Fruit fly (Drosophila melanogaster) whole organism, embryonic: ENCODE data around the gene CG43800.

Source experiments
- ATbp ChIP-seq: fragments of 200-800 bp; sonication (Bioruptor generic); optimal IDR thresholded peaks from 2 replicates; lab custom pipeline; 2017; ENCODE audit warnings: missing biosample characterization, mild to moderate bottlenecking, missing genetic modification characterization, missing genetic modification reagents
- Ada2b ChIP-seq: fragments of 200-800 bp; sonication (Bioruptor generic); IDR thresholded peaks from 2 replicates; pipeline ENCODE4 v1.3.6; 2022; ENCODE audit warnings: missing biosample characterization, missing genetic modification characterization
- C15 ChIP-seq: fragments of 200-800 bp; sonication (Bioruptor generic); IDR thresholded peaks from 3 replicates; pipeline ENCODE4 v1.3.6; 2022; ENCODE audit warnings: missing biosample characterization, missing genetic modification characterization
- CG11456 ChIP-seq: fragments of 200-800 bp; sonication (Bioruptor generic); IDR thresholded peaks from 3 replicates; pipeline ENCODE4 v1.3.6; 2022; ENCODE audit warnings: missing biosample characterization, missing genetic modification characterization
- CG12236 ChIP-seq: fragments of 200-800 bp; sonication (Bioruptor generic); optimal IDR thresholded peaks from 2 replicates; lab custom pipeline; 2016; ENCODE audit warnings: missing biosample characterization, missing genetic modification characterization
- CG12391 ChIP-seq: fragments of 200-800 bp; sonication (Bioruptor generic); optimal IDR thresholded peaks from 3 replicates; lab custom pipeline; 2018; ENCODE audit warnings: missing biosample characterization, mild to moderate bottlenecking, missing genetic modification characterization, moderate library complexity
- CG12659 ChIP-seq: fragments of 200-800 bp; sonication (Bioruptor generic); optimal IDR thresholded peaks from 3 replicates; lab custom pipeline; 2017; ENCODE audit warnings: mild to moderate bottlenecking, missing biosample characterization, missing genetic modification reagents, missing genetic modification characterization
- CG12769 ChIP-seq: fragments of 200-800 bp; sonication (Bioruptor generic); optimal IDR thresholded peaks from 2 replicates; lab custom pipeline; 2019; ENCODE audit warnings: missing biosample characterization, mild to moderate bottlenecking, missing genetic modification characterization, moderate library complexity
- CG13624 ChIP-seq: fragments of 200-800 bp; sonication (Bioruptor generic); optimal IDR thresholded peaks from 2 replicates; lab custom pipeline; 2016; ENCODE audit warnings: missing biosample characterization, missing genetic modification characterization
- CG14050 ChIP-seq: fragments of 200-800 bp; sonication (Bioruptor generic); IDR thresholded peaks from 3 replicates; pipeline ENCODE4 v1.3.6; 2022; ENCODE audit warnings: missing biosample characterization, missing genetic modification characterization
- CG1602 ChIP-seq: fragments of 200-800 bp; sonication (Bioruptor generic); optimal IDR thresholded peaks from 3 replicates; lab custom pipeline; 2016; ENCODE audit warnings: missing biosample characterization, missing genetic modification characterization
- CG17385 ChIP-seq: fragments of 200-800 bp; sonication (Bioruptor generic); optimal IDR thresholded peaks from 3 replicates; lab custom pipeline; 2018; ENCODE audit warnings: missing biosample characterization, mild to moderate bottlenecking, missing genetic modification characterization
- CG3065 ChIP-seq: fragments of 200-800 bp; sonication (Bioruptor generic); optimal IDR thresholded peaks from 2 replicates; lab custom pipeline; 2016; ENCODE audit warnings: missing biosample characterization, missing genetic modification characterization
- CG32532 ChIP-seq: fragments of 200-800 bp; sonication (Bioruptor generic); IDR thresholded peaks from 2 replicates; pipeline ENCODE4 v1.3.6; 2022; ENCODE audit warnings: missing biosample characterization, missing genetic modification characterization
- CG32772 ChIP-seq: fragments of 200-800 bp; sonication (Bioruptor generic); IDR thresholded peaks from 2 replicates; pipeline ENCODE4 v1.3.6; 2022; ENCODE audit warnings: missing biosample characterization, missing genetic modification characterization
- CG33557 ChIP-seq: fragments of 200-800 bp; sonication (Bioruptor generic); optimal IDR thresholded peaks from 2 replicates; lab custom pipeline; 2019; ENCODE audit warnings: missing biosample characterization, mild to moderate bottlenecking, missing genetic modification characterization, moderate library complexity
- CG6765 ChIP-seq: fragments of 200-800 bp; sonication (Bioruptor generic); optimal IDR thresholded peaks from 3 replicates; lab custom pipeline; 2017; ENCODE audit warnings: missing biosample characterization, mild to moderate bottlenecking, missing genetic modification characterization
- Dll ChIP-seq: fragments of 200-800 bp; sonication (Bioruptor generic); IDR thresholded peaks from 4 replicates; pipeline ENCODE4 v1.3.6; 2022; ENCODE audit warnings: missing biosample characterization, missing genetic modification characterization; ENCODE audit not compliant: partially characterized antibody
- E2f1 ChIP-seq: fragments of 200-800 bp; sonication (Bioruptor generic); IDR thresholded peaks from 2 replicates; pipeline ENCODE4 v1.3.6; 2022; ENCODE audit warnings: missing biosample characterization, missing genetic modification characterization
- Eip74EF ChIP-seq, 2 experiments: fragments of 200-800 bp in 1 of 2; fragments of >200 bp in 1 of 2; sonication (Bioruptor generic) in 1 of 2; optimal IDR thresholded peaks; 2 replicates each; lab custom pipeline; 2017 to 2019; ENCODE audit warnings: missing biosample characterization in 2 of 2, missing genetic modification characterization in 2 of 2, mild to moderate bottlenecking in 1 of 2, moderate library complexity in 1 of 2
- Gug ChIP-seq: fragments of 200-800 bp; sonication (Bioruptor generic); IDR thresholded peaks from 4 replicates; pipeline ENCODE4 v1.3.6; 2022; ENCODE audit warnings: missing biosample characterization, missing genetic modification characterization
- HLH4C ChIP-seq: fragments of 200-800 bp; sonication (Bioruptor generic); IDR thresholded peaks from 3 replicates; pipeline ENCODE4 v1.3.6; 2022; ENCODE audit warnings: missing biosample characterization, missing genetic modification characterization; ENCODE audit not compliant: partially characterized antibody
- Hmr ChIP-seq: fragments of 200-800 bp; sonication (Bioruptor generic); optimal IDR thresholded peaks from 3 replicates; lab custom pipeline; 2017; ENCODE audit warnings: mild to moderate bottlenecking, missing biosample characterization, missing genetic modification reagents, missing genetic modification characterization
- Hr51 ChIP-seq, 2 experiments: fragments of 200-800 bp; sonication (Bioruptor generic); optimal IDR thresholded peaks; 2 replicates in 1 of 2; 3 replicates in 1 of 2; lab custom pipeline; 2016 to 2018; ENCODE audit warnings: missing biosample characterization in 2 of 2, missing genetic modification characterization in 2 of 2, mild to moderate bottlenecking in 1 of 2, moderate library complexity in 1 of 2
- Hr78 ChIP-seq, 2 experiments: fragments of 200-800 bp in 1 of 2; fragments of >200 bp in 1 of 2; sonication (Bioruptor generic) in 1 of 2; optimal IDR thresholded peaks; 2 replicates each; lab custom pipeline; 2017 to 2019; ENCODE audit warnings: missing biosample characterization in 2 of 2, missing genetic modification characterization in 2 of 2, mild to moderate bottlenecking in 1 of 2, moderate library complexity in 1 of 2
- Lhr ChIP-seq: fragments of 200-800 bp; sonication (Bioruptor generic); optimal IDR thresholded peaks from 3 replicates; lab custom pipeline; 2017; ENCODE audit warnings: mild to moderate bottlenecking, missing biosample characterization, missing genetic modification reagents, missing genetic modification characterization
- Mad ChIP-seq: fragments of 200-800 bp; sonication (Bioruptor generic); optimal IDR thresholded peaks from 2 replicates; lab custom pipeline; 2016; ENCODE audit warnings: missing biosample characterization, missing genetic modification characterization
- Med ChIP-seq: fragments of 200-800 bp; sonication (Bioruptor generic); peaks from one replicate; lab custom pipeline; 2016; ENCODE audit warnings: missing biosample characterization, missing genetic modification characterization, mild to moderate bottlenecking, inconsistent platforms, moderate library complexity
- Sin3A ChIP-seq: fragments of >200 bp; optimal IDR thresholded peaks from 2 replicates; lab custom pipeline; 2018
- al ChIP-seq: fragments of 200-800 bp; sonication (Bioruptor generic); IDR thresholded peaks from 2 replicates; pipeline ENCODE4 v1.3.6; 2022; ENCODE audit warnings: missing biosample characterization, missing genetic modification characterization
- bcd ChIP-seq: fragments of 200-800 bp; sonication (Bioruptor generic); optimal IDR thresholded peaks from 2 replicates; lab custom pipeline; 2017; ENCODE audit warnings: missing biosample characterization, mild to moderate bottlenecking, missing genetic modification characterization
- cato ChIP-seq: fragments of 200-800 bp; sonication (Bioruptor generic); optimal IDR thresholded peaks from 2 replicates; lab custom pipeline; 2016; ENCODE audit warnings: missing biosample characterization, missing genetic modification characterization, borderline replicate concordance
- croc ChIP-seq: fragments of 200-800 bp; sonication (Bioruptor generic); conservative IDR thresholded peaks from 3 replicates; pipeline ENCODE4 v1.3.6; 2022; ENCODE audit warnings: missing biosample characterization, missing genetic modification characterization
- dysf ChIP-seq: fragments of 200-800 bp; sonication (Bioruptor generic); IDR thresholded peaks from 3 replicates; pipeline ENCODE4 v1.3.6; 2022; ENCODE audit warnings: missing biosample characterization, missing genetic modification characterization
- emc ChIP-seq: fragments of 200-800 bp; sonication (Bioruptor generic); optimal IDR thresholded peaks from 2 replicates; lab custom pipeline; 2016; ENCODE audit warnings: missing biosample characterization, missing genetic modification characterization
- fd3F ChIP-seq: fragments of 200-800 bp; sonication (Bioruptor generic); optimal IDR thresholded peaks from 2 replicates; lab custom pipeline; 2018; ENCODE audit warnings: missing biosample characterization, mild to moderate bottlenecking, missing genetic modification characterization, moderate library complexity
- fd64A ChIP-seq: fragments of 200-800 bp; sonication (Bioruptor generic); optimal IDR thresholded peaks from 3 replicates; lab custom pipeline; 2018; ENCODE audit warnings: missing biosample characterization, mild to moderate bottlenecking, missing genetic modification characterization
- fd96Cb ChIP-seq: fragments of 200-800 bp; sonication (Bioruptor generic); optimal IDR thresholded peaks from 2 replicates; lab custom pipeline; 2018; ENCODE audit warnings: missing biosample characterization, mild to moderate bottlenecking, missing genetic modification characterization, moderate library complexity
- lola ChIP-seq, 3 experiments: fragments of >200 bp in 2 of 3; fragments of 200-800 bp in 1 of 3; sonication (Bioruptor generic) in 1 of 3; optimal IDR thresholded peaks; 2 replicates each; lab custom pipeline; 2017 to 2019; ENCODE audit warnings: missing biosample characterization in 3 of 3, missing genetic modification characterization in 3 of 3, mild to moderate bottlenecking in 1 of 3, moderate library complexity in 1 of 3
- mld ChIP-seq: fragments of 200-800 bp; sonication (Bioruptor generic); IDR thresholded peaks from 3 replicates; pipeline ENCODE4 v1.3.6; 2022; ENCODE audit warnings: missing biosample characterization, missing genetic modification characterization; ENCODE audit not compliant: partially characterized antibody
- onecut ChIP-seq: fragments of 200-800 bp; sonication (Bioruptor generic); IDR thresholded peaks from 2 replicates; pipeline ENCODE4 v1.3.6; 2022; ENCODE audit warnings: missing biosample characterization, missing genetic modification characterization
- row ChIP-seq: fragments of 200-800 bp; sonication (Bioruptor generic); IDR thresholded peaks from 3 replicates; pipeline ENCODE4 v1.3.6; 2022; ENCODE audit warnings: missing biosample characterization, missing genetic modification characterization
- sens ChIP-seq: fragments of 200-800 bp; sonication (Bioruptor generic); peaks from one replicate; lab custom pipeline; 2016; ENCODE audit warnings: missing biosample characterization, missing genetic modification characterization
- sisA ChIP-seq: fragments of 200-800 bp; sonication (Bioruptor generic); IDR thresholded peaks from 2 replicates; pipeline ENCODE4 v1.3.6; 2022; ENCODE audit warnings: missing biosample characterization, missing genetic modification characterization
- sna ChIP-seq: fragments of 200-800 bp; sonication (Bioruptor generic); IDR thresholded peaks from 2 replicates; pipeline ENCODE4 v1.3.6; 2022; ENCODE audit warnings: missing biosample characterization, missing genetic modification characterization; ENCODE audit not compliant: partially characterized antibody
- sqz ChIP-seq: fragments of 200-800 bp; sonication (Bioruptor generic); optimal IDR thresholded peaks from 3 replicates; lab custom pipeline; 2018; ENCODE audit warnings: missing biosample characterization, mild to moderate bottlenecking, missing genetic modification characterization
- unpg ChIP-seq: fragments of 200-800 bp; sonication (Bioruptor generic); optimal IDR thresholded peaks from 3 replicates; lab custom pipeline; 2018; ENCODE audit warnings: missing biosample characterization, mild to moderate bottlenecking, missing genetic modification characterization, moderate library complexity

Gene CG43800

dm6 chr2L:7199635-7200110 is 32.9 kb downstream of the CG43800 start (continued):
- TF ChIP-seq CG12659 (GFP tag; lab: Kevin White, UChicago) = no peak
- no peak for TF ChIP-seq CG14050
- TF ChIP-seq al = no peak
- TF ChIP-seq Lhr (GFP tag; lab: Kevin White, UChicago) = no peak
- TF ChIP-seq CG12391 (tag; lab: Kevin White, UChicago) = no peak
- no peak for TF ChIP-seq croc (GFP tag; lab: Robert Waterston, UW)
- no peak for TF ChIP-seq CG1602
- no peak for TF ChIP-seq E2f1 (GFP tag; lab: Robert Waterston, UW)
- TF ChIP-seq row (GFP tag; lab: Robert Waterston, UW) = no peak
- no peak for TF ChIP-seq fd96Cb (tag; lab: Kevin White, UChicago)
- no peak for TF ChIP-seq Ada2b (GFP tag; lab: Robert Waterston, UW)
- no peak for TF ChIP-seq sisA (GFP tag; lab: Robert Waterston, UW)
- TF ChIP-seq ATbp (GFP tag; lab: Kevin White, UChicago) = no peak
- TF ChIP-seq HLH4C = no peak

DNA sequence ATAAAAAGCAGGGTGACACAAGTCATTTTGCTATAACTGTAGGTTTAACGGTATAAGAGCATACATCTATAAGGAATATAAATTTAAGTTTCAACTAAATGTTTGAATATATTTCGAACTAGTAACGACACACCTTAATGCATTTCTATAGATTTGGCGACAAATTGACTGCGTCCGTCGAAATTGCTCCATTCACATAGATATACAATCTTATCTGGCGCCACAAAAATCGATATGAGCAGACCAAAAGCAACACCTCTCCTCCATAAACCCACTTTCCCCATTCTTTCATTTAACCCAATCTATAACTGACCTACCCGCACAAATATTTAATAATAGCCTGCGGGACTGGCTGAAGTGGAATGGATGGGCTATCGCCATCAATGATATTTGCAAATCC is 34.0 kb downstream of the CG43800 start:
- TF ChIP-seq Gug (GFP tag; lab: Robert Waterston, UW) = no peak
- peak; percentile 2 for TF ChIP-seq unpg
- no peak for TF ChIP-seq cato (GFP tag; lab: Kevin White, UChicago)
- no peak for TF ChIP-seq sqz (GFP tag; lab: Kevin White, UChicago)
- TF ChIP-seq Sin3A (lab: Kevin White, UChicago) = no peak
- no peak for TF ChIP-seq Mad (GFP tag; lab: Kevin White, UChicago)
- no peak for TF ChIP-seq CG17385 (GFP tag; lab: Kevin White, UChicago)
- TF ChIP-seq fd3F = no peak
- TF ChIP-seq Hmr (GFP tag; lab: Kevin White, UChicago) = no peak
- TF ChIP-seq Eip74EF (GFP tag; optimal IDR thresholded peaks at IDR 0.05; lab: Kevin White, UChicago) = no peak
- no peak for TF ChIP-seq CG32772 (GFP tag; lab: Robert Waterston, UW)
- TF ChIP-seq CG13624 (GFP tag; lab: Kevin White, UChicago) = no peak
- TF ChIP-seq CG12236 (GFP tag; lab: Kevin White, UChicago) = no peak
- peak in 1 of 2 experiments; percentile 15 for TF ChIP-seq Hr51 (GFP tag; optimal IDR thresholded peaks at IDR 0.05; lab: Kevin White, UChicago)
- TF ChIP-seq fd64A (GFP tag; lab: Kevin White, UChicago) = no peak
- 0 out of 3 replicates have a peak, but pooled peaks have one; percentile 8 for TF ChIP-seq row (GFP tag; lab: Robert Waterston, UW)
- TF ChIP-seq CG6765 (GFP tag; lab: Kevin White, UChicago) = no peak
- no peak for TF ChIP-seq CG32532
- no peak for TF ChIP-seq Hr78 (GFP tag; optimal IDR thresholded peaks at IDR 0.05; lab: Kevin White, UChicago)
- peak; percentile 74 for TF ChIP-seq onecut (GFP tag; lab: Robert Waterston, UW)
- no peak for TF ChIP-seq mld (GFP tag; lab: Robert Waterston, UW)
- no peak for TF ChIP-seq CG11456
- TF ChIP-seq CG3065 = no peak
- no peak for TF ChIP-seq Dll (GFP tag; lab: Robert Waterston, UW)
- TF ChIP-seq C15 (GFP tag; lab: Robert Waterston, UW) = no peak
- TF ChIP-seq emc (GFP tag; lab: Kevin White, UChicago) = no peak
- peak; percentile 42 for TF ChIP-seq Med (GFP tag; lab: Kevin White, UChicago)
- peak; percentile 50 for TF ChIP-seq sens (GFP tag; lab: Kevin White, UChicago)
- TF ChIP-seq CG33557 (GFP tag; lab: Kevin White, UChicago) = no peak
- TF ChIP-seq CG12769 (tag; lab: Kevin White, UChicago) = peak; percentile 12
- no peak for TF ChIP-seq sna (GFP tag; lab: Robert Waterston, UW)
- 0 out of 3 replicates have a peak, but pooled peaks have one; percentile 14 for TF ChIP-seq dysf (GFP tag; lab: Robert Waterston, UW)
- TF ChIP-seq bcd (GFP tag; lab: Kevin White, UChicago) = no peak
- TF ChIP-seq lola (GFP tag; optimal IDR thresholded peaks at IDR 0.05; lab: Kevin White, UChicago) = no peak
